Worm (Caenorhabditis elegans) whole organism, L1 larva: ENCODE results near the gene fat-7.

Experiments
- alr-1 ChIP-seq: fragments of 200-800 bp; sonication (Bioruptor generic); optimal IDR thresholded peaks from 2 replicates; lab custom pipeline; 2018; ENCODE audit warnings: borderline replicate concordance, mild to moderate bottlenecking, missing genetic modification characterization, missing compliant biosample characterization
- aly-2 ChIP-seq: fragments of 150-350 bp; optimal IDR thresholded peaks from 2 replicates; lab custom pipeline; 2014; ENCODE audit warnings: missing biosample characterization, missing genetic modification characterization
- ama-1 ChIP-seq: fragments of 150-350 bp; optimal IDR thresholded peaks from 2 replicates; lab custom pipeline; 2014
- ceh-63 ChIP-seq: fragments of 200-800 bp; sonication (Bioruptor generic); optimal IDR thresholded peaks from 2 replicates; lab custom pipeline; 2018; ENCODE audit warnings: mild to moderate bottlenecking, missing genetic modification characterization, missing compliant biosample characterization
- ceh-8 ChIP-seq: fragments of 200-800 bp; sonication (Bioruptor generic); optimal IDR thresholded peaks from 2 replicates; lab custom pipeline; 2018; ENCODE audit warnings: mild to moderate bottlenecking, missing genetic modification characterization, moderate library complexity, missing compliant biosample characterization
- ceh-88 ChIP-seq: fragments of 200-800 bp; sonication (Bioruptor generic); IDR thresholded peaks from 2 replicates; pipeline ENCODE4 v1.3.6; 2022; ENCODE audit warnings: missing genetic modification characterization, missing compliant biosample characterization
- ceh-90 ChIP-seq: sonication (generic microtip); optimal IDR thresholded peaks from 2 replicates; lab custom pipeline; 2016; ENCODE audit warnings: missing genetic modification characterization, missing compliant biosample characterization
- ces-1 ChIP-seq: fragments of 150-350 bp; optimal IDR thresholded peaks from 2 replicates; lab custom pipeline; 2014; ENCODE audit warnings: missing biosample characterization, missing genetic modification reagents, missing genetic modification characterization
- dpl-1 ChIP-seq, 3 experiments: fragments of 150-350 bp in 2 of 3; sonication (generic microtip) in 1 of 3; optimal IDR thresholded peaks; 2 replicates each; lab custom pipeline; 2014 to 2017; ENCODE audit warnings: missing biosample characterization in 3 of 3, missing genetic modification characterization in 3 of 3, missing genetic modification reagents in 3 of 3
- dsc-1 ChIP-seq: sonication (generic microtip); optimal IDR thresholded peaks from 2 replicates; lab custom pipeline; 2016; ENCODE audit warnings: mild to moderate bottlenecking, missing genetic modification characterization, missing compliant biosample characterization
- efl-1 ChIP-seq, 4 experiments: fragments of 150-350 bp; optimal IDR thresholded peaks in 3 of 4; peaks in 1 of 4; 1 replicate in 1 of 4; 2 replicates in 3 of 4; lab custom pipeline; 2014; ENCODE audit warnings: missing biosample characterization in 2 of 4, missing genetic modification characterization in 2 of 4, missing genetic modification reagents in 2 of 4
- egl-13 ChIP-seq: sonication (generic microtip); optimal IDR thresholded peaks from 2 replicates; lab custom pipeline; 2016; ENCODE audit warnings: missing genotype, missing genetic modification reagents, missing genetic modification characterization, missing compliant biosample characterization
- grh-1 ChIP-seq: fragments of 200-800 bp; sonication (Bioruptor generic); IDR thresholded peaks from 2 replicates; pipeline ENCODE4 v1.3.6; 2022; ENCODE audit warnings: missing genetic modification reagents, missing genetic modification characterization, missing compliant biosample characterization
- hlh-4 ChIP-seq: sonication (generic microtip); optimal IDR thresholded peaks from 2 replicates; lab custom pipeline; 2016; ENCODE audit warnings: mild to moderate bottlenecking, missing genetic modification characterization, missing compliant biosample characterization
- hpl-2 ChIP-seq: fragments of 150-350 bp; optimal IDR thresholded peaks from 2 replicates; lab custom pipeline; 2014; ENCODE audit warnings: missing biosample characterization, missing genetic modification reagents, missing genetic modification characterization
- isw-1 ChIP-seq: fragments of 200-800 bp; sonication (Bioruptor generic); IDR thresholded peaks from 2 replicates; pipeline ENCODE4 v1.3.6; 2022; ENCODE audit warnings: missing genetic modification characterization, missing compliant biosample characterization
- jun-1 ChIP-seq: fragments of 150-350 bp; optimal IDR thresholded peaks from 2 replicates; lab custom pipeline; 2014; ENCODE audit warnings: missing biosample characterization, missing genetic modification reagents, missing genetic modification characterization
- lin-14 ChIP-seq: fragments of 200-800 bp; sonication (Bioruptor generic); optimal IDR thresholded peaks from 2 replicates; lab custom pipeline; 2018; ENCODE audit warnings: mild to moderate bottlenecking, missing genetic modification characterization, moderate library complexity, missing compliant biosample characterization
- lin-15B ChIP-seq: fragments of 150-350 bp; sonication (generic microtip); optimal IDR thresholded peaks from 3 replicates; lab custom pipeline; 2014; ENCODE audit warnings: missing biosample characterization, missing genetic modification characterization
- lin-35 ChIP-seq, 2 experiments: fragments of 150-350 bp; optimal IDR thresholded peaks; 2 replicates each; lab custom pipeline; 2014; ENCODE audit warnings: missing biosample characterization in 2 of 2, missing genetic modification characterization in 2 of 2, missing genetic modification reagents in 2 of 2
- lin-39 ChIP-seq: fragments of 150-350 bp; optimal IDR thresholded peaks from 2 replicates; lab custom pipeline; 2014; ENCODE audit warnings: missing biosample characterization, missing genetic modification reagents, missing genetic modification characterization
- lsy-2 ChIP-seq, 2 experiments: fragments of 150-350 bp; optimal IDR thresholded peaks; 2 replicates each; lab custom pipeline; 2014; ENCODE audit warnings: missing biosample characterization in 2 of 2, missing genetic modification characterization in 2 of 2
- mab-9 ChIP-seq: fragments of 200-800 bp; sonication (Bioruptor generic); IDR thresholded peaks from 2 replicates; pipeline ENCODE4 v1.3.6; 2022; ENCODE audit warnings: missing genetic modification reagents, missing genetic modification characterization, missing compliant biosample characterization
- mep-1 ChIP-seq: fragments of 150-350 bp; optimal IDR thresholded peaks from 2 replicates; lab custom pipeline; 2014; ENCODE audit warnings: missing biosample characterization, missing genetic modification characterization
- nhr-12 ChIP-seq: sonication (generic microtip); optimal IDR thresholded peaks from 2 replicates; lab custom pipeline; 2017; ENCODE audit warnings: missing biosample characterization, missing genetic modification characterization
- nhr-20 ChIP-seq: sonication (generic microtip); optimal IDR thresholded peaks from 2 replicates; lab custom pipeline; 2016; ENCODE audit warnings: mild to moderate bottlenecking, missing genetic modification characterization, missing compliant biosample characterization
- nhr-47 ChIP-seq: sonication (generic microtip); optimal IDR thresholded peaks from 2 replicates; lab custom pipeline; 2016; ENCODE audit warnings: mild to moderate bottlenecking, missing genetic modification characterization, moderate library complexity, missing compliant biosample characterization
- nhr-71 ChIP-seq: sonication (generic microtip); optimal IDR thresholded peaks from 2 replicates; lab custom pipeline; 2016; ENCODE audit warnings: mild to moderate bottlenecking, missing genetic modification characterization, moderate library complexity, missing compliant biosample characterization
- nhr-77 ChIP-seq: fragments of 150-350 bp; optimal IDR thresholded peaks from 2 replicates; lab custom pipeline; 2014; ENCODE audit warnings: missing biosample characterization, missing genetic modification characterization
- nhr-84 ChIP-seq: sonication (generic microtip); optimal IDR thresholded peaks from 2 replicates; lab custom pipeline; 2017; ENCODE audit warnings: missing biosample characterization, missing genetic modification characterization
- nhr-85 ChIP-seq: sonication (generic microtip); peaks from one replicate; lab custom pipeline; 2016; ENCODE audit warnings: missing genetic modification characterization, inconsistent platforms, missing compliant biosample characterization
- pag-3 ChIP-seq: sonication (generic microtip); optimal IDR thresholded peaks from 2 replicates; lab custom pipeline; 2017; ENCODE audit warnings: missing genetic modification characterization, mild to moderate bottlenecking, missing compliant biosample characterization, antibody characterized with exemption, borderline replicate concordance; ENCODE audit not compliant: insufficient read depth
- pax-3 ChIP-seq: fragments of 200-800 bp; sonication (Bioruptor generic); optimal IDR thresholded peaks from 2 replicates; lab custom pipeline; 2018; ENCODE audit warnings: mild to moderate bottlenecking, missing genetic modification characterization, moderate library complexity, missing compliant biosample characterization
- pqm-1 ChIP-seq: sonication (generic microtip); optimal IDR thresholded peaks from 3 replicates; lab custom pipeline; 2017; ENCODE audit warnings: missing biosample characterization, missing genetic modification characterization
- rnt-1 ChIP-seq: sonication (generic microtip); optimal IDR thresholded peaks from 2 replicates; lab custom pipeline; 2016; ENCODE audit warnings: mild to moderate bottlenecking, missing genetic modification characterization, moderate library complexity, missing compliant biosample characterization
- skn-1 ChIP-seq: fragments of 150-350 bp; optimal IDR thresholded peaks from 2 replicates; lab custom pipeline; 2014; ENCODE audit warnings: missing biosample characterization, missing genetic modification characterization
- snpc-4 ChIP-seq: fragments of 150-350 bp; optimal IDR thresholded peaks from 2 replicates; lab custom pipeline; 2014; ENCODE audit warnings: missing biosample characterization, missing genetic modification characterization
- sptf-1 ChIP-seq: fragments of 150-350 bp; optimal IDR thresholded peaks from 2 replicates; lab custom pipeline; 2014; ENCODE audit warnings: missing biosample characterization, missing genetic modification characterization
- sup-37 ChIP-seq: fragments of 200-800 bp; sonication (Bioruptor generic); optimal IDR thresholded peaks from 2 replicates; lab custom pipeline; 2018; ENCODE audit warnings: mild to moderate bottlenecking, missing genetic modification characterization, missing compliant biosample characterization
- tlp-1 ChIP-seq: fragments of 150-350 bp; optimal IDR thresholded peaks from 2 replicates; lab custom pipeline; 2014; ENCODE audit warnings: missing biosample characterization, missing genetic modification characterization
- unc-30 ChIP-seq: sonication (generic microtip); optimal IDR thresholded peaks from 2 replicates; lab custom pipeline; 2017; ENCODE audit warnings: missing biosample characterization, missing genetic modification characterization
- unc-62 ChIP-seq: fragments of 150-350 bp; optimal IDR thresholded peaks from 2 replicates; lab custom pipeline; 2014; ENCODE audit warnings: missing biosample characterization, missing genetic modification reagents, missing genetic modification characterization
- vab-15 ChIP-seq: sonication (generic microtip); optimal IDR thresholded peaks from 2 replicates; lab custom pipeline; 2017; ENCODE audit warnings: missing genotype, mild to moderate bottlenecking, missing genetic modification characterization, missing compliant biosample characterization
- xbp-1 ChIP-seq: sonication (generic microtip); optimal IDR thresholded peaks from 2 replicates; lab custom pipeline; 2016; ENCODE audit warnings: missing genetic modification characterization, missing compliant biosample characterization

Gene fat-7

DNA sequence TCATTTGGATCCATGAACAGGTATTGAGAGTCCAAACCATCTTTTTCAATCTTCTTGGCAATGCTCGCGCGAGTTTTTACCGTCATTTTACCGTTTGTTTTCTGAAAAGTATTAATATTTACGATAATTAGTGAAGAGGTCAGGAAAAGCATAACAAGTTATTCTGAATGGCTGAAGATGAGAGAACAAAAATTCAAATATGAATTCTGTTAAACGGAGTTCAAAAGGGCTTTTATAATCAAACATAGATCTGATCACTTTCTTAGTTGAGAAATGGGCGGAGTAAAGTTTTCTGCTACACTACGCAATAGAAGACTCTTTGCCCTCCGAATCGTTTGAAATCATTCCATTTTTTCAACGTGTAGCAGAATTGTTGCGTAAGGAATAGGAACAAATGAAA lies at the start of gene fat-7:
Gene fat-7 (minus strand): TSS at position 101 of the 400 bp plus-strand sequence.
- TF ChIP-seq pqm-1 (tag; lab: Kevin White, UChicago) (no peak), tlp-1 (tag; lab: Kevin White, UChicago) (no peak), efl-1 (optimal IDR thresholded peaks at IDR 0.05; lab: Kevin White, UChicago) (no peak), efl-1 (GFP tag; optimal IDR thresholded peaks at IDR 0.05 in 1 of 2; lab: Kevin White, UChicago) (peak in 1 of 2 experiments; percentile 30), dpl-1 (GFP tag; optimal IDR thresholded peaks at IDR 0.05; lab: Kevin White, UChicago) (no peak)

DNA sequence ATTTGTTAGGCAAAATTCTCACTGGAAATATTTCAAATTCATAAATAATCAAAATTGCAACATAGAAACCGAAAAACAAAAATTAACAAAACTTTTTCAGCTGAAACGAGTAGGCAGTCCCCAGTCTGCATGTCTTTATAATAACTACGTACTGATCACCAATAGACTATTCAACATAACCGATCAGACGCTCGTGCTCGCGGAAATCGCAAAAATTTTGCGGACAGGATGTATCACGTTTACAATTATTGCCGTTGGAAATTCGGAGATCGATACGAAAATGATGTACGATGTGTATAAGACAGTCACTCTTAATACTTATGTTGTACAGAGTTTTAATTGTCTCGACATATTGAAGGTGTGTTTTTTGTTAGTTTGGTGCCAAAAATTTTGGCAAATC lies 48.4 kb upstream of the fat-7 start:
- no peak for TF ChIP-seq ceh-63 (GFP tag; lab: Kevin White, UChicago)
- no peak for TF ChIP-seq grh-1 (GFP tag; lab: Robert Waterston, UW)
- no peak for TF ChIP-seq efl-1 (optimal IDR thresholded peaks at IDR 0.05; lab: Kevin White, UChicago)
- TF ChIP-seq efl-1 (GFP tag; optimal IDR thresholded peaks at IDR 0.05 in 1 of 2; lab: Kevin White, UChicago): peak in 1 of 2 experiments; percentile 21

DNA sequence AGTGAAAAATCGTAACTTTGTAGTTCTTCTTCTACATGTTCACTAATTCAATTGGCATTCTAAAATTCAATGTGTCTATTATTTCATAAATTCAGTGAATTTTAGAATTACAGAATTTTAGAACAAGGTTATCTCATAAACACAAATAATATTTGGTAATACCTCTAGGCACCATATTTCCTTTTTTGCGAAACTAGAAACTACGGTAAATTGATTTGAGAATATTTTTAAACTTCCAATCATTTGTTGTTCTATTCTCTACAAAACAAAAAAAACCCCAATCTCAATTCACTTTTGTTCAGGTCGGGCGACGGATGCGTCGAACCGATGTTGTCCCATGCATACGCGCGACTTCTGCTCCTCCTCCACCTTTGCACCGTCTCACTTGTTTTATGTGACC lies 47.0 kb upstream of the fat-7 start, which contains the start of gene F09G2.1:
Gene F09G2.1 (plus strand): TSS at position 301 of the 400 bp plus-strand sequence.
- no peak for TF ChIP-seq ceh-88 (GFP tag; lab: Robert Waterston, UW)
- no peak for TF ChIP-seq hpl-2 (GFP tag; lab: Kevin White, UChicago)
- TF ChIP-seq mab-9 (GFP tag; lab: Robert Waterston, UW): no peak
- no peak for TF ChIP-seq nhr-12 (tag; lab: Kevin White, UChicago)
- no peak for TF ChIP-seq jun-1 (tag; lab: Kevin White, UChicago)
- no peak for TF ChIP-seq unc-62 (GFP tag; lab: Kevin White, UChicago)
- no peak for TF ChIP-seq ceh-63 (GFP tag; lab: Kevin White, UChicago)
- TF ChIP-seq dsc-1 (tag; lab: Kevin White, UChicago): no peak
- no peak for TF ChIP-seq mep-1

DNA sequence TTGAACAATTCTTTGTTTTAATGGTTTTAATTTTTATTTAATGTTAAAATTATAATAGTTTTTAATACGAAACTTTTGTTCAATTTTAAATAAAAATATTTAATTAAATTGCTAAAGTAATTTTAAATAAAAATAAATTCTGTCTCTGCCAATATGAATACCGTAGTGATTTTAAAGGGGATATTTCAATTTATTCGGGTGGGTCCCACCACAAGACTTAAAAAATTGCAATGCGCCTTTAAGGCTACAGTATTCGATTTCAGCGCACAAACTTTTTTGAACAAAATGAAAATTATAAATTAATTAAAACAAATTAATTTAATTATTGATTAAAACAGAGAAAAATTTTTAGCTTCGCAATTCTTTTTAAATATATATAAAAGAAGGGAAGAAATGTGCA lies 46.1 kb upstream of the fat-7 start:
- TF ChIP-seq lsy-2 (tag; optimal IDR thresholded peaks at IDR 0.05; lab: Kevin White, UChicago) (no peak), skn-1 (tag; lab: Kevin White, UChicago) (no peak), sptf-1 (no peak), jun-1 (tag; lab: Kevin White, UChicago) (no peak), nhr-77 (no peak)

DNA sequence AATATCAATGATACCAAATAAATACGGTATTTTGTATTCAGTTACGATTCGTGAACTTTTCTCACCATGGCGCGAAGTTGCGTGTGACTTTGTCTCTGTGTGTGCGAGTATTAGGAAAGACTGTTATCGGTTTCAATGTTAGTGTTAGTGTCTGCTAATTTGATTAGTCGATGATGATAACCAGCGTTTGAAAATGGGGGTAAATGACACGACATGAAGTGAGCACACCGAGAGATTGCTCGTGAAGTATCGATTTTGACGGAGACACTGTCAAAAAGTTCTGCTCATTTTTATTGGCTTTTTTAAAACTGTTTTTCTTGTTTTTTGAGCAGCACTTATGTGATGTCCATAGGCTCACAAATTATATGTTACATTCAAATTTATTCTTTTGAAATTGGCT lies 45.5 kb upstream of the fat-7 start:
- TF ChIP-seq jun-1 (tag; lab: Kevin White, UChicago): no peak
- no peak for TF ChIP-seq ceh-90 (tag; lab: Kevin White, UChicago)
- peak; percentile 2 for TF ChIP-seq pax-3 (tag; lab: Kevin White, UChicago)
- TF ChIP-seq nhr-85 (tag; lab: Kevin White, UChicago): peak; percentile 45
- no peak for TF ChIP-seq lin-15B (tag; lab: Kevin White, UChicago)
- TF ChIP-seq nhr-84: no peak
- no peak for TF ChIP-seq snpc-4 (tag; lab: Kevin White, UChicago)
- TF ChIP-seq lin-39 (tag; lab: Kevin White, UChicago): no peak
- no peak for TF ChIP-seq isw-1
- no peak for TF ChIP-seq skn-1 (tag; lab: Kevin White, UChicago)
- TF ChIP-seq aly-2 (tag; lab: Kevin White, UChicago): peak; percentile 59
- no peak for TF ChIP-seq nhr-20 (tag; lab: Kevin White, UChicago)
- TF ChIP-seq xbp-1 (tag; lab: Kevin White, UChicago): no peak
- no peak for TF ChIP-seq ceh-8 (GFP tag; lab: Kevin White, UChicago)
- no peak for TF ChIP-seq nhr-77
- no peak for TF ChIP-seq efl-1 (optimal IDR thresholded peaks at IDR 0.05; lab: Kevin White, UChicago)
- TF ChIP-seq efl-1 (GFP tag; optimal IDR thresholded peaks at IDR 0.05 in 1 of 2; lab: Kevin White, UChicago): peak in 1 of 2 experiments; percentile 91
- TF ChIP-seq sup-37 (GFP tag; lab: Kevin White, UChicago): no peak
- no peak for TF ChIP-seq unc-30 (tag; lab: Kevin White, UChicago)
- peak; percentile 4 for TF ChIP-seq nhr-47 (tag; lab: Kevin White, UChicago)
- no peak for TF ChIP-seq vab-15
- no peak for TF ChIP-seq ces-1 (GFP tag; lab: Kevin White, UChicago)
- TF ChIP-seq lin-14 (GFP tag; lab: Kevin White, UChicago): no peak
- TF ChIP-seq alr-1 (tag; lab: Kevin White, UChicago): no peak
- no peak for TF ChIP-seq hlh-4 (tag; lab: Kevin White, UChicago)
- peak; percentile 1 for TF ChIP-seq nhr-71 (tag; lab: Kevin White, UChicago)
- no peak for TF ChIP-seq pag-3 (tag; lab: Kevin White, UChicago)
- peak in 1 of 2 experiments; percentile 31 for TF ChIP-seq lin-35 (GFP tag; optimal IDR thresholded peaks at IDR 0.05; lab: Kevin White, UChicago)
- TF ChIP-seq rnt-1 (tag; lab: Kevin White, UChicago): no peak
- no peak for TF ChIP-seq egl-13 (tag; lab: Kevin White, UChicago)
- peak; percentile 81 for TF ChIP-seq ama-1 (lab: Kevin White, UChicago)
